Fruit fly (Drosophila melanogaster): ENCODE measurements around the gene CG32219.

dm6 chr3L:19906780-19907705, 43.9 kb downstream of the CG32219 start:
- no peak for TF ChIP-seq CG8478 (optimal IDR thresholded peaks at IDR 0.05)
- TF ChIP-seq CTCF (optimal IDR thresholded peaks at IDR 0.05), result no peak

Data from S2 (cell line).